Fruit fly (Drosophila melanogaster) whole organism, adult: ENCODE data around the gene wgn.

Experiments
- CG11617 ChIP-seq: fragments of 200-800 bp; sonication (Bioruptor generic); optimal IDR thresholded peaks from 2 replicates; lab custom pipeline; 2017; ENCODE audit warnings: mild to moderate bottlenecking, missing biosample characterization, missing genetic modification reagents, missing genetic modification characterization
- CG12768 ChIP-seq: fragments of 200-800 bp; sonication (Bioruptor generic); optimal IDR thresholded peaks from 2 replicates; lab custom pipeline; 2017; ENCODE audit warnings: missing biosample characterization, missing genetic modification characterization, mild to moderate bottlenecking, moderate library complexity, missing genetic modification reagents
- CG14711 ChIP-seq: fragments of 200-800 bp; sonication (Bioruptor generic); optimal IDR thresholded peaks from 2 replicates; lab custom pipeline; 2018; ENCODE audit warnings: missing biosample characterization, mild to moderate bottlenecking, missing genetic modification characterization, moderate library complexity
- CG1620 ChIP-seq: fragments of 200-800 bp; sonication (Bioruptor generic); optimal IDR thresholded peaks from 2 replicates; lab custom pipeline; 2016; ENCODE audit warnings: missing biosample characterization, missing genetic modification characterization
- CG33017 ChIP-seq: fragments of 200-800 bp; sonication (Bioruptor generic); optimal IDR thresholded peaks from 2 replicates; lab custom pipeline; 2018; ENCODE audit warnings: missing biosample characterization, mild to moderate bottlenecking, missing genetic modification characterization, moderate library complexity
- CG5204 ChIP-seq: fragments of 200-800 bp; sonication (Bioruptor generic); optimal IDR thresholded peaks from 2 replicates; lab custom pipeline; 2016; ENCODE audit warnings: missing biosample characterization, missing genetic modification characterization
- CG7045 ChIP-seq: fragments of 200-800 bp; sonication (Bioruptor generic); optimal IDR thresholded peaks from 2 replicates; lab custom pipeline; 2017; ENCODE audit warnings: missing biosample characterization, mild to moderate bottlenecking, missing genetic modification characterization
- CG7101 ChIP-seq: fragments of 200-800 bp; sonication (Bioruptor generic); optimal IDR thresholded peaks from 2 replicates; lab custom pipeline; 2018; ENCODE audit warnings: missing biosample characterization, mild to moderate bottlenecking, missing genetic modification characterization, moderate library complexity
- Clk ChIP-seq: fragments of 200-800 bp; sonication (Bioruptor generic); optimal IDR thresholded peaks from 2 replicates; lab custom pipeline; 2017; ENCODE audit warnings: missing biosample characterization, missing genetic modification characterization
- Crg-1 ChIP-seq: fragments of 200-800 bp; sonication (Bioruptor generic); optimal IDR thresholded peaks from 2 replicates; lab custom pipeline; 2016; ENCODE audit warnings: missing biosample characterization, missing genetic modification characterization
- Hr96 ChIP-seq: fragments of 200-800 bp; sonication (Bioruptor generic); optimal IDR thresholded peaks from 2 replicates; lab custom pipeline; 2016; ENCODE audit warnings: missing biosample characterization, missing genetic modification characterization
- Mnt ChIP-seq: fragments of 200-800 bp; sonication (Bioruptor generic); optimal IDR thresholded peaks from 2 replicates; lab custom pipeline; 2016; ENCODE audit warnings: missing biosample characterization, mild to moderate bottlenecking, missing genetic modification characterization
- bab1 ChIP-seq: fragments of 200-800 bp; sonication (Bioruptor generic); optimal IDR thresholded peaks from 3 replicates; lab custom pipeline; 2019; ENCODE audit warnings: missing biosample characterization, mild to moderate bottlenecking, missing genetic modification characterization, moderate library complexity
- cic ChIP-seq: fragments of 200-800 bp; sonication (Bioruptor generic); optimal IDR thresholded peaks from 2 replicates; lab custom pipeline; 2017; ENCODE audit warnings: missing biosample characterization, mild to moderate bottlenecking, missing genetic modification characterization, moderate library complexity
- cnc ChIP-seq, 2 experiments: fragments of >200 bp; optimal IDR thresholded peaks; 2 replicates each; lab custom pipeline; 2017
- kay ChIP-seq: fragments of 200-800 bp; sonication (Bioruptor generic); peaks from one replicate; lab custom pipeline; 2016; ENCODE audit warnings: missing biosample characterization, missing genetic modification characterization, borderline replicate concordance
- ovo ChIP-seq: fragments of 200-800 bp; sonication (Bioruptor generic); optimal IDR thresholded peaks from 2 replicates; lab custom pipeline; 2016; ENCODE audit warnings: missing biosample characterization, missing genetic modification characterization
- pad ChIP-seq: fragments of 200-800 bp; sonication (Bioruptor generic); optimal IDR thresholded peaks from 3 replicates; lab custom pipeline; 2017; ENCODE audit warnings: missing biosample characterization, missing genetic modification characterization, mild to moderate bottlenecking, moderate library complexity, missing genetic modification reagents
- tj ChIP-seq: fragments of 200-800 bp; sonication (Bioruptor generic); optimal IDR thresholded peaks from 3 replicates; lab custom pipeline; 2017; ENCODE audit warnings: missing biosample characterization, mild to moderate bottlenecking, missing genetic modification characterization, moderate library complexity
- toe ChIP-seq: fragments of 200-800 bp; sonication (Bioruptor generic); optimal IDR thresholded peaks from 2 replicates; lab custom pipeline; 2016; ENCODE audit warnings: missing biosample characterization, missing genetic modification characterization

The wgn gene

DNA sequence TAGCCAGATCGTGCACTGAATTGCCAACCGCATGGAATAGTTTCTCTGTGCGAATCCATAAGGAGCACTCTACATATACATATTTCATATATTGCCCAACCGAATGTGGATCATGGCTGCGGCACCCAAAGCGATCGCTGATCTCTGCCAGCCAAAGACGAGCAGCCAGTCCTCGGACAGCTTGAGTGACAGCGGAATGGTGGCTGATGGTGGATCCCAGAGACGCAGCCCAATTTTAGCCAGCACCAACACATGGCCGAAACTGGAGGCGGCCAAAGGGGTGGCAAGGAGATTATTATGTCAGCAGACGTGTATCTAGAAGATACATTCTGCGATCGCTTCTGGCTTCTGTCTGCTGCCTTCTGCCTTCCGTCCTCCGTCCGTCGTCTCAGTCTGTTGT lies 3.7 kb downstream of the wgn start:
- TF ChIP-seq kay (GFP tag; lab: Kevin White, UChicago) (no peak), Clk (GFP tag; lab: Kevin White, UChicago) (no peak), Crg-1 (GFP tag; lab: Kevin White, UChicago) (no peak), ovo (GFP tag; lab: Kevin White, UChicago) (no peak), CG7101 (no peak), toe (GFP tag; lab: Kevin White, UChicago) (no peak), CG33017 (tag; lab: Kevin White, UChicago) (no peak), CG12768 (GFP tag; lab: Kevin White, UChicago) (no peak), CG11617 (GFP tag; lab: Kevin White, UChicago) (no peak)

DNA sequence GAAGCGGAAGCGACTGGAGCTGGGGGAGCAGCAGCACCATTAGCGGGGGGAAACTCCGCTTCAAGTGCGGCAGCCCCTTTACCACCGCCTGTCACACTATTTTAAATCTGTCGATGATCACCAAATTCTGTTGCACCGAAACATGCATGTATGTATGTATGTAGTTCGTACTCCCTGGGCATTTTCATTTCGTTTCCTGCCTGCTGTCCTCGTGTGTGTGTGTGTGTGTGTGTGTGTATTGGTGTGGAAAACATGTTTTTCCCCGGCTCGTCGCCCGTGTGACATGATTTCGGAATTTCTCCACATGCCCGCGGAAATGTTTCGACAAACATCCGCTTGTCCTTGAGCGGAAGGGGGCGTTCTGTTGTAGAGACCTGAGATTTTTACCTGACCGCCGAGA lies 7.7 kb downstream of the wgn start:
- TF ChIP-seq CG1620, result no peak
- TF ChIP-seq pad (GFP tag; lab: Kevin White, UChicago), result no peak
- no peak for TF ChIP-seq CG5204 (GFP tag; lab: Kevin White, UChicago)
- no peak for TF ChIP-seq ovo (GFP tag; lab: Kevin White, UChicago)
- no peak for TF ChIP-seq CG7045 (GFP tag; lab: Kevin White, UChicago)
- TF ChIP-seq cic (GFP tag; lab: Kevin White, UChicago), result no peak
- TF ChIP-seq CG7101, result no peak
- no peak for TF ChIP-seq CG11617 (GFP tag; lab: Kevin White, UChicago)
- no peak for TF ChIP-seq CG14711 (tag; lab: Kevin White, UChicago)
- no peak for TF ChIP-seq CG33017 (tag; lab: Kevin White, UChicago)
- no peak for TF ChIP-seq tj (GFP tag; lab: Kevin White, UChicago)
- TF ChIP-seq kay (GFP tag; lab: Kevin White, UChicago), result no peak
- no peak for TF ChIP-seq Hr96 (GFP tag; lab: Kevin White, UChicago)

DNA sequence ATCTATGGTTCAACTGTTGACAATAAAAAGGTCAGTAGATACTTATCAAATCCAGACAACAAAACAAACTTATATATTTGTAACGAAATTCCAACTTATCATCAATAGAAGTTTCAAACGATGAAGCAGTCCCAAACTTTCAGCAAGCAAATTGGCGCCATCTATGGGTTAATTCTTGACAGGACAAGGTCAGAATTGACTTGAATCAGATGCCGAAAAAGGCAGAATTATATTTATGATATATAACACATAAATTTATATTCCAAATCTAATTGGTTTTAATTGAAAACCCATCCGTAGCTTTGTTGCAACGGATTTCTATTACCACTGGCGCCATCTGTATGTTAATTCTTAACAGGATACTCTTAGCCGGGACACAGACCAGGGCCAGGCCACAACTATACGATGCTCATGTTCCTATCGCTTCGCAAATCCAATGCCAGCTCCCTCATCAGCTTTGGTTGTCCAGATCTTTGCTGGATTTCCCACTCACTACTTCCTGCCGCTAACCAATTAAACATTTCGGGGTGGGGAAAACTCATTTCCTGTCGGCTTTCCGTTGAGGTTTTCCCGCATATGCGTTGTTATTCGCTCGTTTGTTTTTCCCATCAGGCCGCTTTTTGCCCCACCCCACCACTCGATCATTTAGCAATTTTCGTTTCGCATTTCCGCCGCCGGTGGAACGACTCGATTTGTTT lies 12.9 kb downstream of the wgn start:
- TF ChIP-seq CG7101 (no peak), kay (GFP tag; lab: Kevin White, UChicago) (no peak), bab1 (GFP tag; lab: Kevin White, UChicago) (no peak)

DNA sequence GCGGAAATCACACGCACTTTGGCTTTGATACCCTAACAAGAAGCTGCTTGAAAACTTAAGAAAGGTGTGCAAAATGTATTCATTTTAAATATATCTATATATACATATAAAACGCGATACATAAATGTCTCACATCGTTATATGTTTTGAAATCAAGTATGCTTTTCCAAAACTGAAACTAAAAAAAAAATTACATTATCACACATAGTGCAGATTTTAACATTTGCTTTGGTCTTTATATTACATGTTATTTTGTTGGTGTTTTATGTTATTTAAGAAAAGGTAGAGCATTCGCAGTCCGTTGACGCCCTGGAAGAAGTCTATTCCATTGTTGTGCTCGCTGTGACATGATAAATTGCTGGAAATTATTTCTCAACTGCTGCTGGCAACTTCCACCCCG lies 16.6 kb downstream of the wgn start:
- TF ChIP-seq CG33017 (tag; lab: Kevin White, UChicago), result no peak
- TF ChIP-seq cnc (optimal IDR thresholded peaks at IDR 0.05; lab: Kevin White, UChicago), result no peak
- no peak for TF ChIP-seq CG11617 (GFP tag; lab: Kevin White, UChicago)
- TF ChIP-seq Hr96 (GFP tag; lab: Kevin White, UChicago), result no peak
- no peak for TF ChIP-seq tj (GFP tag; lab: Kevin White, UChicago)
- no peak for TF ChIP-seq Crg-1 (GFP tag; lab: Kevin White, UChicago)
- TF ChIP-seq kay (GFP tag; lab: Kevin White, UChicago), result no peak
- no peak for TF ChIP-seq CG14711 (tag; lab: Kevin White, UChicago)
- TF ChIP-seq CG5204 (GFP tag; lab: Kevin White, UChicago), result no peak

DNA sequence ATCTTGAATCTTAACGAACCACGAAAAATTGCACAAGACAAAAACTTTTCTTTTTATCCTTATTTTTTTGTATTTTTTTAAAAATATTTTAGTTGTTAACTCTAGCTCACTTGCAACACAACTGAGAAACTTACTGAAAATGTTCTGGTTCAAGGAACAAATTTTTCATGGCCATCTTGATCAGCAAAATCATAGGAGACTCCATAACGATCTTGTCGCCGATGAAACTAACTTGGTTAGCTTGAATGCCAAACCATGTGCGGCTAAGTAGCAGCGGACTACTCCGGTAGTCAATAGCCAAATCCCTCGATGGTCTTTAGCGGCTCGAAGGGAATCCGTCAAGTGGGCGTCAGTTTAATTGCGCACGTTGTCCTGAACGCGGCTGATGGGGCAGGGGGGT lies 17.2 kb downstream of the wgn start, which contains the start of gene CG15040:
Gene CG15040, minus strand, starts transcription at position 101 of the 400 bp plus-strand sequence.
- TF ChIP-seq Hr96 (GFP tag; lab: Kevin White, UChicago) (no peak), CG12768 (GFP tag; lab: Kevin White, UChicago) (no peak), ovo (GFP tag; lab: Kevin White, UChicago) (no peak), cnc (optimal IDR thresholded peaks at IDR 0.05; lab: Kevin White, UChicago) (no peak), pad (GFP tag; lab: Kevin White, UChicago) (no peak), CG5204 (GFP tag; lab: Kevin White, UChicago) (no peak), CG14711 (tag; lab: Kevin White, UChicago) (no peak), tj (GFP tag; lab: Kevin White, UChicago) (no peak), CG33017 (tag; lab: Kevin White, UChicago) (no peak), cic (GFP tag; lab: Kevin White, UChicago) (no peak), CG7101 (no peak), CG11617 (GFP tag; lab: Kevin White, UChicago) (no peak), Mnt (GFP tag; lab: Kevin White, UChicago) (no peak), Crg-1 (GFP tag; lab: Kevin White, UChicago) (no peak), kay (GFP tag; lab: Kevin White, UChicago) (no peak), bab1 (GFP tag; lab: Kevin White, UChicago) (no peak), toe (GFP tag; lab: Kevin White, UChicago) (no peak)

DNA sequence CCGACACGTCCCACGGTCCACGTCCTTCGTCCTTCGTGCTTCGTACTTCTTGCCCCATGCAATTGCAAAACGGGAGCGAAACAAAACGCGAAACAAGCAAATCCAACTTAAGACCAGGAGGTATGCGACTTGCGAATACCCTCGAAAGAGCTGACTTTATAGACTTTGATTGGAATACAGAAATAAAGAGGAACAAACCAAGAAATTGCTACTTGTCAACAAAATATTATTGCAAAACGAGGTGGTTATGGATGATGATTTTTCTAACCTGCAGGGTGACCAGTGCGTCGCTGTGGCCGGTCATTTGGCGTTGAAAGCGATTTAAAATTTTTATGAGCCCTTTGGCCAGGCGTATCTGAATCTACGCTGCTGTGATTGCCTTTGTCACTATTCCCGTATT lies 21.3 kb downstream of the wgn start:
- no peak for TF ChIP-seq Mnt (GFP tag; lab: Kevin White, UChicago)
- TF ChIP-seq CG14711 (tag; lab: Kevin White, UChicago), result no peak

DNA sequence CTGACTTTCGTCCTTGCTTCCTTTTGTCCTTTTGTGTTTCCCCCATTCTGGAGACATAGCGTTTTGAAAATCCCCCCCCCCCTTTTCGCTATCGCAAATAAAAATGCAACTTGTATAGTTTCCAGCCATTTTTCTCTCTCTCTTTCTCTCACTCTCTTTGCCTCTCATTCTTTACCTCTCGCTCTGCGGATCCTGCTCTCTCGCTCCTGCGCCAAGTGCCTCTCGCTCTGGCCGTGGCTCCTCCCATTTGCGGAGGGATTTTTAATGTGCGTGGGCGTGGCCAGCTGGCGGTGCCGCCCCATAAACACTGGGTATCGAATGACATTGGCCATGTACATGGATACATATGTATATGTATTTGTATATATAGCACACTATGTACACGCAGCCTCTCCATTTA lies 47.4 kb downstream of the wgn start:
- TF ChIP-seq toe (GFP tag; lab: Kevin White, UChicago) (no peak), CG14711 (tag; lab: Kevin White, UChicago) (no peak), CG7045 (GFP tag; lab: Kevin White, UChicago) (no peak), Crg-1 (GFP tag; lab: Kevin White, UChicago) (no peak), cic (GFP tag; lab: Kevin White, UChicago) (no peak)
